Worm (Caenorhabditis elegans) whole organism, late embryonic: ENCODE results near the gene nkb-2.

ENCODE experiments used
- ceh-2 ChIP-seq: sonication (generic microtip); optimal IDR thresholded peaks from 2 replicates; lab custom pipeline; 2016; ENCODE audit warnings: missing genotype, missing genetic modification characterization, missing compliant biosample characterization
- ceh-31 ChIP-seq: sonication (generic microtip); optimal IDR thresholded peaks from 2 replicates; lab custom pipeline; 2016; ENCODE audit warnings: missing genetic modification characterization, missing compliant biosample characterization
- elt-4 ChIP-seq: sonication (generic microtip); optimal IDR thresholded peaks from 2 replicates; lab custom pipeline; 2016; ENCODE audit warnings: missing genetic modification characterization, missing compliant biosample characterization
- gmeb-2 ChIP-seq: sonication (generic microtip); optimal IDR thresholded peaks from 2 replicates; lab custom pipeline; 2016; ENCODE audit warnings: missing genetic modification characterization, inconsistent platforms, missing compliant biosample characterization
- hlh-30 ChIP-seq: sonication (generic microtip); optimal IDR thresholded peaks from 2 replicates; lab custom pipeline; 2017; ENCODE audit warnings: antibody characterized with exemption, missing genetic modification characterization, missing compliant biosample characterization; ENCODE audit not compliant: insufficient read depth
- lin-11 ChIP-seq: fragments of 200-800 bp; sonication (Bioruptor generic); optimal IDR thresholded peaks from 2 replicates; lab custom pipeline; 2018; ENCODE audit warnings: mild to moderate bottlenecking, missing genetic modification characterization, missing compliant biosample characterization
- pqm-1 ChIP-seq: sonication (generic microtip); optimal IDR thresholded peaks from 2 replicates; lab custom pipeline; 2016; ENCODE audit warnings: missing genetic modification characterization, missing compliant biosample characterization
- tbx-7 ChIP-seq: sonication (generic microtip); optimal IDR thresholded peaks from 2 replicates; lab custom pipeline; 2016; ENCODE audit warnings: missing genotype, missing genetic modification characterization, missing compliant biosample characterization

ce11 chrIV:10571020-10571419 lies 19.7 kb upstream of the nkb-2 start:
- TF ChIP-seq ceh-31 (tag; lab: Kevin White, UChicago) (no peak), tbx-7 (no peak), lin-11 (tag; lab: Kevin White, UChicago) (no peak), pqm-1 (tag; lab: Kevin White, UChicago) (no peak), ceh-2 (no peak), elt-4 (no peak), hlh-30 (tag; lab: Kevin White, UChicago) (no peak), gmeb-2 (no peak)
